Worm (Caenorhabditis elegans) whole organism, mixed stage, embryonic: ENCODE data around the gene C54E10.10.
"Not testable (repeated sequence)": the region's sequence is repeated elsewhere in the genome, so short reads cannot be mapped to it uniquely, and the experiment has no call there.

Source experiments
- M03D4.4 ChIP-seq: sonication (generic microtip); optimal IDR thresholded peaks from 2 replicates; lab custom pipeline; 2017; ENCODE audit warnings: mild to moderate bottlenecking, missing genetic modification characterization, missing compliant biosample characterization
- bed-3 ChIP-seq: fragments of 200-800 bp; sonication (Bioruptor generic); optimal IDR thresholded peaks from 3 replicates; lab custom pipeline; 2018; ENCODE audit warnings: mild to moderate bottlenecking, missing genetic modification characterization, moderate library complexity, missing compliant biosample characterization
- blmp-1 ChIP-seq: fragments of 150-350 bp; optimal IDR thresholded peaks from 2 replicates; lab custom pipeline; 2014; ENCODE audit warnings: missing biosample characterization, missing genetic modification characterization
- ceh-39 ChIP-seq: fragments of 150-350 bp; optimal IDR thresholded peaks from 2 replicates; lab custom pipeline; 2014; ENCODE audit warnings: missing biosample characterization, missing genetic modification characterization
- ceh-83 ChIP-seq: fragments of 200-800 bp; sonication (Bioruptor generic); optimal IDR thresholded peaks from 2 replicates; lab custom pipeline; 2018; ENCODE audit warnings: mild to moderate bottlenecking, missing genetic modification characterization, missing compliant biosample characterization
- ces-1 ChIP-seq: fragments of 150-350 bp; optimal IDR thresholded peaks from 2 replicates; lab custom pipeline; 2014; ENCODE audit warnings: missing biosample characterization, missing genetic modification reagents, missing genetic modification characterization
- cnd-1 ChIP-seq: fragments of 200-800 bp; sonication (Bioruptor generic); optimal IDR thresholded peaks from 2 replicates; lab custom pipeline; 2018; ENCODE audit warnings: mild to moderate bottlenecking, missing genetic modification characterization, missing compliant biosample characterization
- drap-1 ChIP-seq: fragments of 200-800 bp; sonication (Bioruptor generic); optimal IDR thresholded peaks from 3 replicates; lab custom pipeline; 2018; ENCODE audit warnings: mild to moderate bottlenecking, missing genetic modification characterization, missing compliant biosample characterization
- elt-1 ChIP-seq: sonication (generic microtip); optimal IDR thresholded peaks from 2 replicates; lab custom pipeline; 2017; ENCODE audit warnings: missing genetic modification characterization, mild to moderate bottlenecking, missing compliant biosample characterization, antibody characterized with exemption, moderate library complexity, borderline replicate concordance; ENCODE audit not compliant: insufficient read depth
- elt-3 ChIP-seq: fragments of 150-350 bp; optimal IDR thresholded peaks from 2 replicates; lab custom pipeline; 2014; ENCODE audit warnings: missing biosample characterization, missing genetic modification characterization
- flh-1 ChIP-seq: fragments of 200-800 bp; sonication (Bioruptor generic); optimal IDR thresholded peaks from 2 replicates; lab custom pipeline; 2018; ENCODE audit warnings: mild to moderate bottlenecking, missing genetic modification characterization, moderate library complexity, missing compliant biosample characterization
- ham-2 ChIP-seq: fragments of 200-800 bp; sonication (Bioruptor generic); optimal IDR thresholded peaks from 2 replicates; lab custom pipeline; 2018; ENCODE audit warnings: mild to moderate bottlenecking, missing genetic modification characterization, missing compliant biosample characterization
- hlh-1 ChIP-seq: fragments of 150-350 bp; optimal IDR thresholded peaks from 2 replicates; lab custom pipeline; 2014; ENCODE audit warnings: missing biosample characterization, missing genetic modification reagents, missing genetic modification characterization
- lin-13 ChIP-seq: fragments of 150-350 bp; optimal IDR thresholded peaks from 2 replicates; lab custom pipeline; 2014; ENCODE audit warnings: missing biosample characterization, missing genetic modification characterization
- lin-32 ChIP-seq: fragments of 200-800 bp; sonication (Bioruptor generic); optimal IDR thresholded peaks from 2 replicates; lab custom pipeline; 2018; ENCODE audit warnings: mild to moderate bottlenecking, missing genetic modification characterization, missing compliant biosample characterization
- lsy-2 ChIP-seq: fragments of 150-350 bp; optimal IDR thresholded peaks from 2 replicates; lab custom pipeline; 2014; ENCODE audit warnings: missing biosample characterization, missing genetic modification characterization
- mab-5 ChIP-seq: fragments of 150-350 bp; optimal IDR thresholded peaks from 2 replicates; lab custom pipeline; 2014; ENCODE audit warnings: missing biosample characterization, missing genetic modification characterization
- mep-1 ChIP-seq: fragments of 150-350 bp; optimal IDR thresholded peaks from 2 replicates; lab custom pipeline; 2017; ENCODE audit warnings: missing biosample characterization, missing genetic modification reagents, missing genetic modification characterization, inconsistent platforms
- mls-2 ChIP-seq: sonication (generic microtip); optimal IDR thresholded peaks from 2 replicates; lab custom pipeline; 2016; ENCODE audit warnings: mild to moderate bottlenecking, missing genetic modification characterization, moderate library complexity, missing compliant biosample characterization
- nhr-12 ChIP-seq: fragments of 150-350 bp; optimal IDR thresholded peaks from 2 replicates; lab custom pipeline; 2014; ENCODE audit warnings: missing biosample characterization, missing genetic modification characterization
- nhr-2 ChIP-seq: fragments of 150-350 bp; optimal IDR thresholded peaks from 2 replicates; lab custom pipeline; 2014; ENCODE audit warnings: missing biosample characterization, missing genetic modification characterization
- nhr-28 ChIP-seq: fragments of 150-350 bp; optimal IDR thresholded peaks from 2 replicates; lab custom pipeline; 2014; ENCODE audit warnings: missing biosample characterization, missing genetic modification characterization
- nhr-76 ChIP-seq: sonication (generic microtip); optimal IDR thresholded peaks from 2 replicates; lab custom pipeline; 2017; ENCODE audit warnings: missing biosample characterization, missing genetic modification characterization
- pha-4 ChIP-seq: fragments of 150-350 bp; optimal IDR thresholded peaks from 2 replicates; lab custom pipeline; 2018; ENCODE audit warnings: missing biosample characterization, missing genetic modification reagents, missing genetic modification characterization
- sem-2 ChIP-seq: fragments of 200-800 bp; sonication (Bioruptor generic); optimal IDR thresholded peaks from 2 replicates; lab custom pipeline; 2018; ENCODE audit warnings: mild to moderate bottlenecking, missing genetic modification characterization, missing compliant biosample characterization
- snpc-4 ChIP-seq: fragments of 150-350 bp; optimal IDR thresholded peaks from 2 replicates; lab custom pipeline; 2014; ENCODE audit warnings: missing biosample characterization, missing genetic modification characterization
- sptf-1 ChIP-seq: sonication (generic microtip); optimal IDR thresholded peaks from 2 replicates; lab custom pipeline; 2017; ENCODE audit warnings: mild to moderate bottlenecking, missing genetic modification characterization, moderate library complexity, missing compliant biosample characterization
- tbx-8 ChIP-seq: fragments of 200-800 bp; sonication (Bioruptor generic); optimal IDR thresholded peaks from 2 replicates; lab custom pipeline; 2018; ENCODE audit warnings: mild to moderate bottlenecking, missing genetic modification characterization, moderate library complexity, missing compliant biosample characterization
- unc-39 ChIP-seq: fragments of 150-350 bp; optimal IDR thresholded peaks from 2 replicates; lab custom pipeline; 2014; ENCODE audit warnings: missing biosample characterization, missing genetic modification characterization
- unc-62 ChIP-seq: fragments of 150-350 bp; optimal IDR thresholded peaks from 2 replicates; lab custom pipeline; 2014; ENCODE audit warnings: missing biosample characterization, missing genetic modification reagents, missing genetic modification characterization
- zip-8 ChIP-seq: fragments of 150-350 bp; optimal IDR thresholded peaks from 2 replicates; lab custom pipeline; 2014; ENCODE audit warnings: missing biosample characterization, missing genetic modification characterization
- ztf-11 ChIP-seq: fragments of 150-350 bp; optimal IDR thresholded peaks from 2 replicates; lab custom pipeline; 2014; ENCODE audit warnings: missing biosample characterization, missing genetic modification characterization

The C54E10.10 gene

ce11 chrV:18771804-18772386 is 31.3 kb downstream of the C54E10.10 start:
- TF ChIP-seq sem-2 (GFP tag; lab: Kevin White, UChicago) (no peak), ztf-11 (tag; lab: Kevin White, UChicago) (no peak), nhr-28 (tag; lab: Kevin White, UChicago) (no peak), drap-1 (GFP tag; lab: Kevin White, UChicago) (no peak), lin-32 (GFP tag; lab: Kevin White, UChicago) (no peak), ham-2 (no peak), lsy-2 (tag; lab: Kevin White, UChicago) (no peak), mep-1 (tag; lab: Kevin White, UChicago) (no peak), tbx-8 (GFP tag; lab: Kevin White, UChicago) (no peak), nhr-2 (no peak), hlh-1 (no peak), elt-1 (no peak), elt-3 (no peak), mls-2 (tag; lab: Kevin White, UChicago) (no peak), cnd-1 (tag; lab: Kevin White, UChicago) (no peak), zip-8 (tag; lab: Kevin White, UChicago) (no peak)

ce11 chrV:18771390-18771789 is 31.8 kb downstream of the C54E10.10 start, which contains the start of gene clec-256:
TSS of gene clec-256 (plus strand) at chrV:18771690.
- TF ChIP-seq nhr-76 (tag; lab: Kevin White, UChicago): no peak
- no peak for TF ChIP-seq tbx-8 (GFP tag; lab: Kevin White, UChicago)
- TF ChIP-seq ceh-83: no peak
- TF ChIP-seq sem-2 (GFP tag; lab: Kevin White, UChicago): no peak
- TF ChIP-seq hlh-1: no peak
- TF ChIP-seq lin-13 (tag; lab: Kevin White, UChicago): no peak
- TF ChIP-seq sptf-1 (tag; lab: Kevin White, UChicago): no peak
- no peak for TF ChIP-seq snpc-4 (tag; lab: Kevin White, UChicago)
- no peak for TF ChIP-seq cnd-1 (tag; lab: Kevin White, UChicago)
- no peak for TF ChIP-seq nhr-12 (tag; lab: Kevin White, UChicago)
- TF ChIP-seq elt-1: no peak
- no peak for TF ChIP-seq mep-1 (tag; lab: Kevin White, UChicago)
- TF ChIP-seq ces-1: no peak
- no peak for TF ChIP-seq nhr-28 (tag; lab: Kevin White, UChicago)
- no peak for TF ChIP-seq unc-62 (GFP tag; lab: Kevin White, UChicago)
- no peak for TF ChIP-seq lsy-2 (tag; lab: Kevin White, UChicago)
- TF ChIP-seq, all 35 proteins: peak for 0

- TF ChIP-seq tbx-8 (GFP tag; lab: Kevin White, UChicago) (no peak), elt-3 (no peak), ceh-39 (tag; lab: Kevin White, UChicago) (no peak), drap-1 (GFP tag; lab: Kevin White, UChicago) (no peak), unc-39 (tag; lab: Kevin White, UChicago) (no peak), nhr-2 (no peak), flh-1 (GFP tag; lab: Kevin White, UChicago) (no peak), zip-8 (tag; lab: Kevin White, UChicago) (no peak), sptf-1 (tag; lab: Kevin White, UChicago) (no peak), nhr-28 (tag; lab: Kevin White, UChicago) (no peak)
- TF ChIP-seq, all 35 proteins: peak for 0
These were observed 32.5 kb downstream of the C54E10.10 start, which contains the start of gene clec-255 for ce11 chrV:18770623-18771022. TSS of gene clec-255 (minus strand) at chrV:18770723.

- TF ChIP-seq nhr-76 (tag; lab: Kevin White, UChicago) (no peak), ces-1 (no peak), drap-1 (GFP tag; lab: Kevin White, UChicago) (no peak), ztf-11 (tag; lab: Kevin White, UChicago) (no peak)
These were observed 33.3 kb downstream of the C54E10.10 start for ce11 chrV:18769902-18770301.

- TF ChIP-seq blmp-1; hlh-1; pha-4 (tag; lab: Kevin White, UChicago): not testable (repeated sequence)
These were observed 41.1 kb downstream of the C54E10.10 start, which contains the start of gene F11D11.22 for ce11 chrV:18762044-18762443. TSS of gene F11D11.22 (plus strand) at chrV:18762344.

ce11 chrV:18761078-18761477 is 42.1 kb downstream of the C54E10.10 start, which contains the start of gene F11D11.4:
TSS of gene F11D11.4 (plus strand) at chrV:18761378.
- no peak for TF ChIP-seq unc-62 (GFP tag; lab: Kevin White, UChicago)
- no peak for TF ChIP-seq mab-5
- no peak for TF ChIP-seq bed-3 (GFP tag; lab: Kevin White, UChicago)
- TF ChIP-seq lin-13 (tag; lab: Kevin White, UChicago): no peak
- no peak for TF ChIP-seq unc-39 (tag; lab: Kevin White, UChicago)
- no peak for TF ChIP-seq drap-1 (GFP tag; lab: Kevin White, UChicago)
- TF ChIP-seq elt-3: no peak
- no peak for TF ChIP-seq hlh-1
- no peak for TF ChIP-seq M03D4.4 (tag; lab: Kevin White, UChicago)
- TF ChIP-seq ces-1: no peak
- no peak for TF ChIP-seq ztf-11 (tag; lab: Kevin White, UChicago)
- TF ChIP-seq zip-8 (tag; lab: Kevin White, UChicago): no peak
- TF ChIP-seq mls-2 (tag; lab: Kevin White, UChicago): no peak
- no peak for TF ChIP-seq mep-1 (tag; lab: Kevin White, UChicago)
- no peak for TF ChIP-seq nhr-28 (tag; lab: Kevin White, UChicago)
- no peak for TF ChIP-seq ham-2
- no peak for TF ChIP-seq lin-32 (GFP tag; lab: Kevin White, UChicago)
- no peak for TF ChIP-seq flh-1 (GFP tag; lab: Kevin White, UChicago)
- no peak for TF ChIP-seq ceh-39 (tag; lab: Kevin White, UChicago)
- no peak for TF ChIP-seq ceh-83
